Fruit fly (Drosophila melanogaster) whole organism: ENCODE data around the gene CG10669.

Experiments used
- Dll ChIP-seq: fragments of >200 bp; optimal IDR thresholded peaks from 2 replicates; lab custom pipeline; 2017
- EcR ChIP-seq, 2 experiments: fragments of >200 bp; optimal IDR thresholded peaks; 2 replicates each; lab custom pipeline; 2017; ENCODE audit warnings: missing biosample characterization in 2 of 2, missing genetic modification characterization in 2 of 2, missing genetic modification reagents in 2 of 2
- psq ChIP-seq: fragments of >200 bp; optimal IDR thresholded peaks from 2 replicates; lab custom pipeline; 2017

DNA sequence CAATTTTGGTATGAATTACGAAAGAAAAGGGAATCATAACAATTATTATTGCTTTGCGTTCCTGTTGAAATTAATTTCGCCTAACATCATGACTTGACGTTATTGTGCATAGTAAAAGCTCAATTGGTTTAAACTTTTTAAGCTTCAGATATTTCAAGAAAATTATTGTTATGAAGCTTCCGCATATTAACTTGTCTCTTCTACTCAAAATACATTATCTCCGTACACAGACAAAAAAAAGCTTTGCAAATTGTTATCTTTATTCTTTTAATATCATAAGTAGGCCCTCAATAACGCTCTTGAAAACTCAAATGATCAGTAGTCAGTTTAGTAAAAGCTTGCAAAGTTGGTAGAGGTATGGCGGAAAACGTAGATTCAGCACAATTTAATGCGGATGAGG is 47.9 kb downstream of the CG10669 start, which contains the start of gene CG13658:
- TF ChIP-seq psq (lab: Kevin White, UChicago) (no peak), Dll (lab: Kevin White, UChicago) (no peak), EcR (GFP tag; optimal IDR thresholded peaks at IDR 0.05; lab: Kevin White, UChicago) (no peak)
